Worm (Caenorhabditis elegans) whole organism, mixed stage, embryonic: Measurements from ENCODE around the gene Y48C3A.12.

ENCODE experiments used
- M03D4.4 ChIP-seq: sonication (generic microtip); optimal IDR thresholded peaks from 2 replicates; lab custom pipeline; 2017; ENCODE audit warnings: mild to moderate bottlenecking, missing genetic modification characterization, missing compliant biosample characterization
- bed-3 ChIP-seq: fragments of 200-800 bp; sonication (Bioruptor generic); optimal IDR thresholded peaks from 3 replicates; lab custom pipeline; 2018; ENCODE audit warnings: mild to moderate bottlenecking, missing genetic modification characterization, moderate library complexity, missing compliant biosample characterization
- blmp-1 ChIP-seq: fragments of 150-350 bp; optimal IDR thresholded peaks from 2 replicates; lab custom pipeline; 2014; ENCODE audit warnings: missing biosample characterization, missing genetic modification characterization
- ceh-39 ChIP-seq: fragments of 150-350 bp; optimal IDR thresholded peaks from 2 replicates; lab custom pipeline; 2014; ENCODE audit warnings: missing biosample characterization, missing genetic modification characterization
- ceh-43 ChIP-seq: fragments of 200-800 bp; sonication (Bioruptor generic); optimal IDR thresholded peaks from 2 replicates; lab custom pipeline; 2018; ENCODE audit warnings: mild to moderate bottlenecking, missing genetic modification characterization, moderate library complexity, missing compliant biosample characterization
- ceh-83 ChIP-seq: fragments of 200-800 bp; sonication (Bioruptor generic); optimal IDR thresholded peaks from 2 replicates; lab custom pipeline; 2018; ENCODE audit warnings: mild to moderate bottlenecking, missing genetic modification characterization, missing compliant biosample characterization
- ces-1 ChIP-seq: fragments of 150-350 bp; optimal IDR thresholded peaks from 2 replicates; lab custom pipeline; 2014; ENCODE audit warnings: missing biosample characterization, missing genetic modification reagents, missing genetic modification characterization
- cnd-1 ChIP-seq: fragments of 200-800 bp; sonication (Bioruptor generic); optimal IDR thresholded peaks from 2 replicates; lab custom pipeline; 2018; ENCODE audit warnings: mild to moderate bottlenecking, missing genetic modification characterization, missing compliant biosample characterization
- drap-1 ChIP-seq: fragments of 200-800 bp; sonication (Bioruptor generic); optimal IDR thresholded peaks from 3 replicates; lab custom pipeline; 2018; ENCODE audit warnings: mild to moderate bottlenecking, missing genetic modification characterization, missing compliant biosample characterization
- elt-3 ChIP-seq: fragments of 150-350 bp; optimal IDR thresholded peaks from 2 replicates; lab custom pipeline; 2014; ENCODE audit warnings: missing biosample characterization, missing genetic modification characterization
- flh-1 ChIP-seq: fragments of 200-800 bp; sonication (Bioruptor generic); optimal IDR thresholded peaks from 2 replicates; lab custom pipeline; 2018; ENCODE audit warnings: mild to moderate bottlenecking, missing genetic modification characterization, moderate library complexity, missing compliant biosample characterization
- ham-2 ChIP-seq: fragments of 200-800 bp; sonication (Bioruptor generic); optimal IDR thresholded peaks from 2 replicates; lab custom pipeline; 2018; ENCODE audit warnings: mild to moderate bottlenecking, missing genetic modification characterization, missing compliant biosample characterization
- hlh-1 ChIP-seq: fragments of 150-350 bp; optimal IDR thresholded peaks from 2 replicates; lab custom pipeline; 2014; ENCODE audit warnings: missing biosample characterization, missing genetic modification reagents, missing genetic modification characterization
- lin-13 ChIP-seq: fragments of 150-350 bp; optimal IDR thresholded peaks from 2 replicates; lab custom pipeline; 2014; ENCODE audit warnings: missing biosample characterization, missing genetic modification characterization
- lin-32 ChIP-seq: fragments of 200-800 bp; sonication (Bioruptor generic); optimal IDR thresholded peaks from 2 replicates; lab custom pipeline; 2018; ENCODE audit warnings: mild to moderate bottlenecking, missing genetic modification characterization, missing compliant biosample characterization
- lsy-2 ChIP-seq: fragments of 150-350 bp; optimal IDR thresholded peaks from 2 replicates; lab custom pipeline; 2014; ENCODE audit warnings: missing biosample characterization, missing genetic modification characterization
- mab-5 ChIP-seq: fragments of 150-350 bp; optimal IDR thresholded peaks from 2 replicates; lab custom pipeline; 2014; ENCODE audit warnings: missing biosample characterization, missing genetic modification characterization
- mep-1 ChIP-seq: fragments of 150-350 bp; optimal IDR thresholded peaks from 2 replicates; lab custom pipeline; 2017; ENCODE audit warnings: missing biosample characterization, missing genetic modification reagents, missing genetic modification characterization, inconsistent platforms
- mls-2 ChIP-seq: sonication (generic microtip); optimal IDR thresholded peaks from 2 replicates; lab custom pipeline; 2016; ENCODE audit warnings: mild to moderate bottlenecking, missing genetic modification characterization, moderate library complexity, missing compliant biosample characterization
- nhr-12 ChIP-seq: fragments of 150-350 bp; optimal IDR thresholded peaks from 2 replicates; lab custom pipeline; 2014; ENCODE audit warnings: missing biosample characterization, missing genetic modification characterization
- nhr-2 ChIP-seq: fragments of 150-350 bp; optimal IDR thresholded peaks from 2 replicates; lab custom pipeline; 2014; ENCODE audit warnings: missing biosample characterization, missing genetic modification characterization
- nhr-237 ChIP-seq: fragments of 150-350 bp; optimal IDR thresholded peaks from 2 replicates; lab custom pipeline; 2014; ENCODE audit warnings: missing biosample characterization, missing genetic modification characterization
- nhr-28 ChIP-seq: fragments of 150-350 bp; optimal IDR thresholded peaks from 2 replicates; lab custom pipeline; 2014; ENCODE audit warnings: missing biosample characterization, missing genetic modification characterization
- nhr-76 ChIP-seq: sonication (generic microtip); optimal IDR thresholded peaks from 2 replicates; lab custom pipeline; 2017; ENCODE audit warnings: missing biosample characterization, missing genetic modification characterization
- pha-4 ChIP-seq: fragments of 150-350 bp; optimal IDR thresholded peaks from 2 replicates; lab custom pipeline; 2018; ENCODE audit warnings: missing biosample characterization, missing genetic modification reagents, missing genetic modification characterization
- sem-2 ChIP-seq: fragments of 200-800 bp; sonication (Bioruptor generic); optimal IDR thresholded peaks from 2 replicates; lab custom pipeline; 2018; ENCODE audit warnings: mild to moderate bottlenecking, missing genetic modification characterization, missing compliant biosample characterization
- snpc-4 ChIP-seq: fragments of 150-350 bp; optimal IDR thresholded peaks from 2 replicates; lab custom pipeline; 2014; ENCODE audit warnings: missing biosample characterization, missing genetic modification characterization
- sptf-1 ChIP-seq: sonication (generic microtip); optimal IDR thresholded peaks from 2 replicates; lab custom pipeline; 2017; ENCODE audit warnings: mild to moderate bottlenecking, missing genetic modification characterization, moderate library complexity, missing compliant biosample characterization
- tbx-8 ChIP-seq: fragments of 200-800 bp; sonication (Bioruptor generic); optimal IDR thresholded peaks from 2 replicates; lab custom pipeline; 2018; ENCODE audit warnings: mild to moderate bottlenecking, missing genetic modification characterization, moderate library complexity, missing compliant biosample characterization
- unc-120 ChIP-seq: sonication (generic microtip); optimal IDR thresholded peaks from 2 replicates; lab custom pipeline; 2017; ENCODE audit warnings: missing genetic modification characterization, missing compliant biosample characterization; ENCODE audit not compliant: poor library complexity, severe bottlenecking
- unc-39 ChIP-seq: fragments of 150-350 bp; optimal IDR thresholded peaks from 2 replicates; lab custom pipeline; 2014; ENCODE audit warnings: missing biosample characterization, missing genetic modification characterization
- unc-62 ChIP-seq: fragments of 150-350 bp; optimal IDR thresholded peaks from 2 replicates; lab custom pipeline; 2014; ENCODE audit warnings: missing biosample characterization, missing genetic modification reagents, missing genetic modification characterization
- zip-8 ChIP-seq: fragments of 150-350 bp; optimal IDR thresholded peaks from 2 replicates; lab custom pipeline; 2014; ENCODE audit warnings: missing biosample characterization, missing genetic modification characterization
- ztf-11 ChIP-seq: fragments of 150-350 bp; optimal IDR thresholded peaks from 2 replicates; lab custom pipeline; 2014; ENCODE audit warnings: missing biosample characterization, missing genetic modification characterization

The Y48C3A.12 gene

DNA sequence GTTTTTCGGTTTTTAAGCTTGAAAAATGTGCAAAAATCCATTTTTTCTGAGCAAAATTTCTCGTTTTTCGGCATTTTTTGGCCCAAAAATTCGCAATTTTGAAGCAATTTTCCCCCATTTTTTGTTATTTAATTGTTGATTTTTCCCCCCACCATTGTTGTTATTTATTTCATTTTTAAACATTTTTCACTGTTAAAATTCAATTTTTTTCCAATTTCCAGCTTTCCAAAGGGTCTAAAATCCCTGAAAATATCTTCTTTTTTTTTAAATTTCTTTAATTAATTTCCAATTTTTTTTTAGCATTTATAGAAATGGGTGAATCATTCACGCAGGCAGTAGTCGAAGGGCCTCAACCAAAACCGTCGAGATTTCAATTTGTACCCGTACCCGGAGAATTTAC, at the start of gene Y48C3A.12:
Gene Y48C3A.12 (plus strand): TSS at position 301 of the 400 bp plus-strand sequence.
- TF ChIP-seq ceh-83 (GFP tag; lab: Kevin White, UChicago) (no peak), sptf-1 (no peak), nhr-76 (no peak), zip-8 (tag; lab: Kevin White, UChicago) (no peak), sem-2 (GFP tag; lab: Kevin White, UChicago) (no peak), mep-1 (tag; lab: Kevin White, UChicago) (no peak), ham-2 (no peak), nhr-2 (no peak), M03D4.4 (tag; lab: Kevin White, UChicago) (no peak), flh-1 (GFP tag; lab: Kevin White, UChicago) (no peak), nhr-12 (tag; lab: Kevin White, UChicago) (no peak), blmp-1 (tag; lab: Kevin White, UChicago) (no peak)

DNA sequence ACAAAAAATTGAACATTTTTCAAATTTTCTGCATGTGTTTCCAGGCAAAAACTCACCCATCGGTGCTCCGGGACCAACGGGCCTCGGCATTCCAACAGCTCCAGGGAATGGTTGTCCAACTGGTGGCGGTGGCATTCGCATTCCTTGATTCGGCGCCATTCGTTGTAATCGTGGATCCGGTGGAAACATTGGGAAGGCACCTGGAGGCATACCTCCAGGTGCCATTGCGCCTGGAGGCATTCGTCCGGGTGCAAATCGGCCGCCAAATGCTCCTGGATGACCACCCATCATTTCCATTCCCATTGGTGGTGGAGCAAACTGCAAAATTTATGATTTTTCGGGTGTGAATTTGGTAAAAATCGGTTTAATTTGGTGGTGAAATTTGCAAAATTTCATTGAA, 49.7 kb upstream of the Y48C3A.12 start:
- TF ChIP-seq unc-120 (no peak), elt-3 (tag; lab: Kevin White, UChicago) (no peak), bed-3 (GFP tag; lab: Kevin White, UChicago) (no peak), ceh-39 (tag; lab: Kevin White, UChicago) (no peak), nhr-28 (no peak), blmp-1 (tag; lab: Kevin White, UChicago) (no peak), ces-1 (GFP tag; lab: Kevin White, UChicago) (no peak), nhr-237 (tag; lab: Kevin White, UChicago) (no peak), nhr-2 (no peak), cnd-1 (no peak), ceh-43 (GFP tag; lab: Kevin White, UChicago) (no peak), tbx-8 (GFP tag; lab: Kevin White, UChicago) (no peak)

DNA sequence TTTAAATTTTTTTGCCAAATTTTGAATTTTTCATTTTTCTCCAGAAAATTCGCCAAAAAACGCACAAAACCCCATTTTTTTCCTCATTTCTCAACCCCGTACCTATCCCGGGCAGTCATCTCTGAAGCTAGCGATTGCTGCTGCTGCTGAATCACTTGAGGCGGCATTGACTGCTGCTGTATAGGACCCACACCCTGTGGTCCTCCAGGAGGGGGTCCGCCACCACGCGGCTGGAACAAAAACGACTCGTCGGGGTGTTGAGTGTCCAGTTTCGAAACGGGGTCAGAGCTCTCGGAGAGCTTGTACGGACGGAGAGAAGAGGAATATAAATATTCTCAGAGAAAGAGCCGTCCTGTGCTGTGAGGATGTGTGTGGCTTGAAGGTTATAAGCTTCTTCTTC, 45.9 kb upstream of the Y48C3A.12 start, which contains the start of gene sam-10:
Gene sam-10 (minus strand): TSS at position 167 of the 400 bp plus-strand sequence.
- TF ChIP-seq hlh-1 (tag; lab: Kevin White, UChicago) = no peak
- TF ChIP-seq sptf-1 = no peak
- no peak for TF ChIP-seq mab-5 (tag; lab: Kevin White, UChicago)
- TF ChIP-seq snpc-4 (tag; lab: Kevin White, UChicago) = no peak
- TF ChIP-seq lin-13 = no peak
- no peak for TF ChIP-seq lin-32
- TF ChIP-seq nhr-28 = no peak
- TF ChIP-seq mls-2 = no peak

DNA sequence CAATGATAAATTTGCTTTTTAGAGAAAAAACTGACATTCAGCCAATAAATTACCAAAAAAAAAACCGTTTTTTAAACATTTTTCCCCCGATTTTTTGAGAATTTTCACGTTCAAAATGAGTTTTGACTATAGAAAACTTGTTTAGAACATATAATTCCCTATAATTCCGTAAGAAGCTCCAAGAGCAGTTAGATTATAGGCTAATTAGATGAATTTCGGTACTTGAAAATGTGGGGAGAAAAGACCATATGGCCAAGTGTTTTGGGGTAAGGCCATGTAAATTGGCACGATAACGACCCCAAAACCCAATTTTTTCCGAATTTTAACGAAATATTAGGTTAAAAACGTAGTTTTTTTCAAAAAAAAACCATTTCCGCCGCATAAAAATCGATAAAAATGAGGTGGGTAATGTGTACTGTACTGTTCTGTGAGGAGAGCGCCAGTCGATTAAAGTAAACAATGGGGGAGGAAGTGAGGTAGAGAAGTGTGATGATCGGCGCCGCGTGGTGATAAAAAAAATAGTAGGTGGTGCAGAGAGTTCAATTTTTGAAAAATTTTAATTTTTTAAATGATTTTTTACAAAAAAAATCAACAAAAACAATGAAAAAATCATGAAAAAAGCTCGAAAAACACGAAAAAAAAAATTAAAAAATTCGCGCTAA, 43.0 kb upstream of the Y48C3A.12 start:
- no peak for TF ChIP-seq tbx-8 (GFP tag; lab: Kevin White, UChicago)
- peak; percentile 85 for TF ChIP-seq ces-1 (GFP tag; lab: Kevin White, UChicago)
- no peak for TF ChIP-seq M03D4.4 (tag; lab: Kevin White, UChicago)
- no peak for TF ChIP-seq mep-1 (tag; lab: Kevin White, UChicago)

DNA sequence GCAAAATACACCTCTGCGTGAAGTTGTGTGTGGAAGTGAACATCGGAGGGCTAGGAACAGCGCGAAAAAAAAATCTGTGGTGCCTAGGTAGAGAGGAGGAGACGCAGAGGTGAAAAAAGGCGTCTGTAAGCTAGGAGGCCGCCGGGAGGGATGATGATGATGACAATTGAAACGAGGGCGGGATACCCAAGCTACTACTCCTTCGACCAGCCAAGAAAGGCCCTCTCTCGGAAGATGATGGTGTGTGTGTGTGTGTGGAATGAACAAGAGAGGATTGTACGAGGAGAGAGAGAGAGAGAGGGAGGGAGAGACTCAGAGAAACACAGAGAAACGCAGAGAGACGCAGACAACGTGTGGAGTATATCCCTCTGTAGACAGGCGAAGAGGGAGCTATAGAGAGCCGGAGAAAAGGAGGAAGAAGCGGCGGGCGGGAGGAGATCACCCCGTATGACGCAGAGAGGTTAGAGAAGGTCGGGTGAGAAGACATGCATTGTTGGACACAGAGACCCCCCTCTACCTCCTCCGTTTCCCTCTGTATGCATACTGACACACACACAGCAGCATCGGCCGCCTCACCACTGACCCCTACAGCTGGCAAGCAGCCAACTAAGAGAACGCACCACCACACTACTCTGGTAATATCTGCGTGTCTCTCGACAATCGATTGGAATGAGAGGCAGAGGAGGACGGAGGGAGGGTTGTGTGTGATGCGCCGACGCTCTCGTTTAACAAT, 41.1 kb upstream of the Y48C3A.12 start:
- TF ChIP-seq ceh-83 (GFP tag; lab: Kevin White, UChicago) (peak; percentile 11), lin-13 (peak; percentile 65), snpc-4 (tag; lab: Kevin White, UChicago) (no peak), ces-1 (GFP tag; lab: Kevin White, UChicago) (peak; percentile 63), sem-2 (GFP tag; lab: Kevin White, UChicago) (peak; percentile 37), bed-3 (GFP tag; lab: Kevin White, UChicago) (no peak), cnd-1 (peak; percentile 60), unc-120 (peak; percentile 94), M03D4.4 (tag; lab: Kevin White, UChicago) (peak; percentile 75), lin-32 (peak; percentile 63), nhr-28 (no peak), ham-2 (peak; percentile 98), lsy-2 (peak; percentile 61), unc-39 (tag; lab: Kevin White, UChicago) (peak; percentile 20), tbx-8 (GFP tag; lab: Kevin White, UChicago) (no peak), sptf-1 (peak; percentile 81), flh-1 (GFP tag; lab: Kevin White, UChicago) (no peak), mab-5 (tag; lab: Kevin White, UChicago) (no peak), nhr-2 (peak; percentile 61), ceh-39 (tag; lab: Kevin White, UChicago) (peak; percentile 2), unc-62 (peak; percentile 56), hlh-1 (tag; lab: Kevin White, UChicago) (peak; percentile 30), nhr-12 (tag; lab: Kevin White, UChicago) (no peak), pha-4 (tag; lab: Kevin White, UChicago) (peak; percentile 50), mls-2 (peak; percentile 69), mep-1 (tag; lab: Kevin White, UChicago) (peak; percentile 66), ztf-11 (tag; lab: Kevin White, UChicago) (peak; percentile 92), nhr-237 (tag; lab: Kevin White, UChicago) (peak; percentile 47), drap-1 (GFP tag; lab: Kevin White, UChicago) (peak; percentile 87)
- TF ChIP-seq, all 35 proteins: peak for 22
